Fruit fly (Drosophila melanogaster): ENCODE data around the gene cl.

cl gene

dm6 chr2L:5519846-5520384, at the start of gene cl, which contains the start of gene CG7382:
Gene cl (plus strand): TSS chr2L:5520135.
Gene CG7382 (minus strand): TSS chr2L:5519896.
- no peak for TF ChIP-seq dsf (GFP tag; optimal IDR thresholded peaks at IDR 0.05; ENCODE audit: borderline replicate concordance)
- TF ChIP-seq fru (GFP tag; optimal IDR thresholded peaks at IDR 0.05) = peak; percentile 12
- TF ChIP-seq N (GFP tag; optimal IDR thresholded peaks at IDR 0.05) = no peak
- TF ChIP-seq lola (GFP tag; optimal IDR thresholded peaks at IDR 0.05) = no peak
- peak; percentile 30 for TF ChIP-seq Sp1 (GFP tag; optimal IDR thresholded peaks at IDR 0.05)
- TF ChIP-seq pan (optimal IDR thresholded peaks at IDR 0.05) = no peak
- peak; percentile 50 for TF ChIP-seq h (GFP tag; optimal IDR thresholded peaks at IDR 0.05)
- no peak for TF ChIP-seq tai (GFP tag; optimal IDR thresholded peaks at IDR 0.05)
- TF ChIP-seq psq (GFP tag; optimal IDR thresholded peaks at IDR 0.05) = peak; percentile 19
- TF ChIP-seq Myc (optimal IDR thresholded peaks at IDR 0.05) = peak; percentile 99
- TF ChIP-seq Dfd (GFP tag; optimal IDR thresholded peaks at IDR 0.05) = no peak
- TF ChIP-seq Abd-B (GFP tag; optimal IDR thresholded peaks at IDR 0.05) = no peak
- no peak for TF ChIP-seq CG32264 (GFP tag; optimal IDR thresholded peaks at IDR 0.05)
- no peak for TF ChIP-seq Hnf4 (GFP tag; optimal IDR thresholded peaks at IDR 0.05)
- no peak for TF ChIP-seq jim (GFP tag; optimal IDR thresholded peaks at IDR 0.05)
- no peak for TF ChIP-seq Dif (GFP tag; optimal IDR thresholded peaks at IDR 0.05; ENCODE audit: partially characterized antibody)
- TF ChIP-seq HLH106 (tag; optimal IDR thresholded peaks at IDR 0.05) = peak; percentile 71
- no peak for TF ChIP-seq Vsx2 (GFP tag; optimal IDR thresholded peaks at IDR 0.05; ENCODE audit: partially characterized antibody)
- peak; percentile 44 for TF ChIP-seq dmrt93B (GFP tag; optimal IDR thresholded peaks at IDR 0.05)
- no peak for TF ChIP-seq Rel (GFP tag; optimal IDR thresholded peaks at IDR 0.05)
- TF ChIP-seq Rel (tag; optimal IDR thresholded peaks at IDR 0.05) = peak; percentile 56
- TF ChIP-seq OdsH (GFP tag; optimal IDR thresholded peaks at IDR 0.05) = peak; percentile 5
- no peak for TF ChIP-seq woc (GFP tag; optimal IDR thresholded peaks at IDR 0.05)
- TF ChIP-seq foxo (GFP tag; optimal IDR thresholded peaks at IDR 0.05) = peak in 1 of 2 experiments; percentile 64
- no peak for TF ChIP-seq Hr83 (GFP tag; optimal IDR thresholded peaks at IDR 0.05; ENCODE audit: poor library complexity, severe bottlenecking)
- no peak for TF ChIP-seq usp (GFP tag; optimal IDR thresholded peaks at IDR 0.05)
- no peak for TF ChIP-seq ey (GFP tag; optimal IDR thresholded peaks at IDR 0.05)
- TF ChIP-seq Mio (GFP tag; optimal IDR thresholded peaks at IDR 0.05) = no peak
- TF ChIP-seq brk (GFP tag; optimal IDR thresholded peaks at IDR 0.05) = no peak
- no peak for TF ChIP-seq dl (GFP tag; optimal IDR thresholded peaks at IDR 0.05; ENCODE audit: insufficient read depth in 1 of 2, partially characterized antibody in 2 of 2)
- peak; percentile 12 for TF ChIP-seq rgr (GFP tag; optimal IDR thresholded peaks at IDR 0.05)
- TF ChIP-seq sage (GFP tag; optimal IDR thresholded peaks at IDR 0.05) = no peak
- no peak for TF ChIP-seq br (GFP tag; optimal IDR thresholded peaks at IDR 0.05)
- peak; percentile 20 for TF ChIP-seq CG9705 (GFP tag; optimal IDR thresholded peaks at IDR 0.05)

DNA sequence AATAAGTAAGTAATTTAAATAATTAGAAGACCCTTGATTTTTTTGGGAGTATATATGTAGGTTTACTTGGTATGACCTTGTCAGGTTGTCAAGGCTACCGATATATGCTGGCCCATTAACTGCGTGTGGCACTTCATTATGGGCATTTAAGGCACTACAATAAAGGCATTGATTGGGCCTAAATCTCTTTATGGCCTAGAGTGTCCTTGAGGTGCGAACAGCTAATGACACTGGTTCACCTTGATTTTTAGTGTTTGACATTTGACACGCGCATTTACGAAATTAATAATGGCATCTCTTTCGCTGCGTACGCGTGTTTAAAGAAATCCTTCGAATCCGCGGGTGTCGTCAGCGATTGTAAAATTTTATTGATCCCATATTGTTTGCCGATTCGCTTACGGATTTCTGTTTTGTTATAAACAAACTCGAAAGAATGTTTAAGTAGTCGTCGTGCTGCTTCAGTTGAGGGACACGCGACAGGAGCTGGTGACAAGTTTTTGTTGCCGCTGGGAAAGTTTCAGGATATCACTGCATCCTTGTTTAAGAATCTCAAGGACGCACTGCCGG, 46.0 kb upstream of the cl start:
- TF ChIP-seq CG9705 (GFP tag; optimal IDR thresholded peaks at IDR 0.05) = no peak

- TF ChIP-seq dmrt93B (GFP tag; optimal IDR thresholded peaks at IDR 0.05) (no peak), psq (GFP tag; optimal IDR thresholded peaks at IDR 0.05) (no peak), fru (GFP tag; optimal IDR thresholded peaks at IDR 0.05) (peak; percentile 38), CG9705 (GFP tag; optimal IDR thresholded peaks at IDR 0.05) (no peak), Jra (GFP tag; optimal IDR thresholded peaks at IDR 0.05) (no peak), sv (GFP tag; optimal IDR thresholded peaks at IDR 0.05) (peak; percentile 72), Hr83 (GFP tag; optimal IDR thresholded peaks at IDR 0.05; ENCODE audit: poor library complexity, severe bottlenecking) (no peak), h (GFP tag; optimal IDR thresholded peaks at IDR 0.05) (peak; percentile 24), dl (GFP tag; optimal IDR thresholded peaks at IDR 0.05; ENCODE audit: insufficient read depth in 1 of 2, partially characterized antibody in 2 of 2) (no peak), HLH106 (tag; optimal IDR thresholded peaks at IDR 0.05) (no peak), Dfd (GFP tag; optimal IDR thresholded peaks at IDR 0.05) (no peak), Rel (GFP tag; optimal IDR thresholded peaks at IDR 0.05) (no peak), Rel (tag; optimal IDR thresholded peaks at IDR 0.05) (no peak), pan (optimal IDR thresholded peaks at IDR 0.05) (no peak), N (GFP tag; optimal IDR thresholded peaks at IDR 0.05) (no peak), Hnf4 (GFP tag; optimal IDR thresholded peaks at IDR 0.05) (no peak), Myc (optimal IDR thresholded peaks at IDR 0.05) (no peak), foxo (GFP tag; optimal IDR thresholded peaks at IDR 0.05) (peak in 1 of 2 experiments; percentile 51), GATAd (GFP tag; optimal IDR thresholded peaks at IDR 0.05) (no peak), Vsx2 (GFP tag; optimal IDR thresholded peaks at IDR 0.05; ENCODE audit: partially characterized antibody) (no peak), ey (GFP tag; optimal IDR thresholded peaks at IDR 0.05) (peak; percentile 20), Mio (GFP tag; optimal IDR thresholded peaks at IDR 0.05) (no peak), tai (GFP tag; optimal IDR thresholded peaks at IDR 0.05) (no peak), OdsH (GFP tag; optimal IDR thresholded peaks at IDR 0.05) (no peak), jim (GFP tag; optimal IDR thresholded peaks at IDR 0.05) (no peak), rgr (GFP tag; optimal IDR thresholded peaks at IDR 0.05) (peak; percentile 21), lola (GFP tag; optimal IDR thresholded peaks at IDR 0.05) (no peak)
Measured at dm6 chr2L:5476699-5477098, 43.2 kb upstream of the cl start.

All from whole organism, wandering third instar larva.